Worm (Caenorhabditis elegans): ENCODE data around the gene rga-1.
A peak's percentile ranks its signal among the peaks of the same experiment; 100 is the strongest.

Gene rga-1

ce11 chrII:11472542-11472941, 7.8 kb downstream of the rga-1 start:
- TF ChIP-seq B0310.2 (tag; optimal IDR thresholded peaks at IDR 0.05): no peak
- TF ChIP-seq flt-1 (GFP tag; IDR thresholded peaks at IDR 0.05): no peak
- TF ChIP-seq ceh-13 (GFP tag; optimal IDR thresholded peaks at IDR 0.05): no peak
- TF ChIP-seq hmg-4 (GFP tag; optimal IDR thresholded peaks at IDR 0.05): no peak
- TF ChIP-seq tbx-37 (GFP tag; conservative IDR thresholded peaks at IDR 0.05): no peak
- TF ChIP-seq aly-1 (tag; optimal IDR thresholded peaks at IDR 0.05): no peak
- TF ChIP-seq scrt-1 (GFP tag; IDR thresholded peaks at IDR 0.05): no peak
- TF ChIP-seq ets-7 (tag; optimal IDR thresholded peaks at IDR 0.05): no peak
- TF ChIP-seq sea-1 (GFP tag; conservative IDR thresholded peaks at IDR 0.05): no peak
- no peak for TF ChIP-seq ceh-36 (tag; optimal IDR thresholded peaks at IDR 0.05)
- TF ChIP-seq F13C5.2 (tag; optimal IDR thresholded peaks at IDR 0.05): no peak
- TF ChIP-seq pes-1 (GFP tag; IDR thresholded peaks at IDR 0.05): no peak

ce11 chrII:11473525-11474181, 9.0 kb downstream of the rga-1 start, which contains the start of the genes metl-1 and W02B12.11:
metl-1 (minus strand) TSS chrII:11473575.
W02B12.11 (plus strand) TSS chrII:11473861.
- TF ChIP-seq B0310.2 (tag; optimal IDR thresholded peaks at IDR 0.05) (no peak), tbx-37 (GFP tag; conservative IDR thresholded peaks at IDR 0.05) (peak; percentile 62; the same call in 1 of the 2 replicates), sea-1 (GFP tag; conservative IDR thresholded peaks at IDR 0.05) (no peak), ceh-13 (GFP tag; optimal IDR thresholded peaks at IDR 0.05) (no peak), flt-1 (GFP tag; IDR thresholded peaks at IDR 0.05) (peak; percentile 72), hmg-4 (GFP tag; optimal IDR thresholded peaks at IDR 0.05) (peak; percentile 22), ets-7 (tag; optimal IDR thresholded peaks at IDR 0.05) (no peak), hnd-1 (tag; optimal IDR thresholded peaks at IDR 0.05) (no peak), ceh-36 (tag; optimal IDR thresholded peaks at IDR 0.05) (no peak), pes-1 (GFP tag; IDR thresholded peaks at IDR 0.05) (no peak), F13C5.2 (tag; optimal IDR thresholded peaks at IDR 0.05) (peak; percentile 44), ama-1 (optimal IDR thresholded peaks at IDR 0.05) (no peak), hmbx-1 (tag; optimal IDR thresholded peaks at IDR 0.05) (no peak), scrt-1 (GFP tag; IDR thresholded peaks at IDR 0.05) (no peak), tbx-11 (GFP tag; IDR thresholded peaks at IDR 0.05) (no peak), aly-1 (tag; optimal IDR thresholded peaks at IDR 0.05) (no peak)

DNA sequence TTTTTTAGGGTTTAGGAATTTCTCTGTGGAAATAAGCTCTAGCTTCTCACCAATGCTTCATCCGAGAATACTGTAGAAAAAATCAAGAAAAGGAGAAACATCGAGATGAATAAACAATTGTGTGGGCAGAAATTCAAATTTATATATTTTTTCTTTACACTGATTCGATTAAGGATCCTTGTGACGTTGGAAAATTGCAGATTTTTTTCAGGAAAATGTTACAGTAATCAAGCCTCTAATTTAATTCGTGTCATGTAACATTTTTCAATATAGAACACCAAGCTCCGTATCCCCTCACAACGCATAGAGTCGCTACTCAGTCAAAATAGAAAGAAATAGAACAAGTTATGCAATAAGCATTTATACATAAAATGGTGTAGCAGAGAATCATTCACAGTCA, 11.7 kb downstream of the rga-1 start, which contains the start of gene W02B12.16:
Gene W02B12.16 (minus strand): TSS at position 101 of the 400 bp plus-strand sequence.
- no peak for TF ChIP-seq pes-1 (GFP tag; IDR thresholded peaks at IDR 0.05)
- no peak for TF ChIP-seq flt-1 (GFP tag; IDR thresholded peaks at IDR 0.05)
- TF ChIP-seq ceh-36 (tag; optimal IDR thresholded peaks at IDR 0.05): no peak
- TF ChIP-seq hmbx-1 (tag; optimal IDR thresholded peaks at IDR 0.05): no peak
- no peak for TF ChIP-seq tbx-11 (GFP tag; IDR thresholded peaks at IDR 0.05)
- TF ChIP-seq F13C5.2 (tag; optimal IDR thresholded peaks at IDR 0.05): no peak
- no peak for TF ChIP-seq sea-1 (GFP tag; conservative IDR thresholded peaks at IDR 0.05)
- TF ChIP-seq aly-1 (tag; optimal IDR thresholded peaks at IDR 0.05): no peak

DNA sequence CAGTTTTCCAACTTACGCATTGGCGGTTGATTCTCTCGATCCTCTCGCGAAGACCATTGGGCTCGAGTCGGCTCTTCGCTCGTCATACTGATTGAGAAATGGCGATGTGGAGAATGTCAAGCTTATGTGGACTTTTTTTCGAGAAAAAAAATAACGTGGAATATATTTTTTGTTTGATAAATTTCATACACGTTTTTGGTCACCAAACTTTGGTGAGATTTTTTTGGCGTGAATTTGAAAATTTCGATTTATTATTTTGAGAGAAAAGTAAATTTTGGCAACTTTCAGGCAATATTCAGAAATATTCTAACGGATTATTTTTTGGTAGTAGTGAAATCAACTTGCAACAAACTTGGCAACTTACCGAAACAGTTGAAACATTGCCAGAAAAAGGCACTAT, 14.4 kb downstream of the rga-1 start, which contains the start of gene W02B12.12:
Gene W02B12.12 (minus strand): TSS at position 101 of the 400 bp plus-strand sequence.
- TF ChIP-seq sea-1 (GFP tag; conservative IDR thresholded peaks at IDR 0.05) (no peak), pes-1 (GFP tag; IDR thresholded peaks at IDR 0.05) (no peak), flt-1 (GFP tag; IDR thresholded peaks at IDR 0.05) (no peak), ama-1 (optimal IDR thresholded peaks at IDR 0.05) (no peak), aly-1 (tag; optimal IDR thresholded peaks at IDR 0.05) (no peak), scrt-1 (GFP tag; IDR thresholded peaks at IDR 0.05) (no peak), tbx-37 (GFP tag; conservative IDR thresholded peaks at IDR 0.05) (no peak), hmg-4 (GFP tag; optimal IDR thresholded peaks at IDR 0.05) (no peak), hmbx-1 (tag; optimal IDR thresholded peaks at IDR 0.05) (no peak), ceh-13 (GFP tag; optimal IDR thresholded peaks at IDR 0.05) (no peak)

ce11 chrII:11484600-11484999, 19.9 kb downstream of the rga-1 start:
- peak; percentile 96 for TF ChIP-seq tbx-11 (GFP tag; IDR thresholded peaks at IDR 0.05)
- TF ChIP-seq aly-1 (tag; optimal IDR thresholded peaks at IDR 0.05): peak; percentile 97
- TF ChIP-seq hnd-1 (tag; optimal IDR thresholded peaks at IDR 0.05): peak; percentile 94
- peak; percentile 98 for TF ChIP-seq tbx-37 (GFP tag; conservative IDR thresholded peaks at IDR 0.05)
- TF ChIP-seq hmg-4 (GFP tag; optimal IDR thresholded peaks at IDR 0.05): peak; percentile 98
- TF ChIP-seq sea-1 (GFP tag; conservative IDR thresholded peaks at IDR 0.05): peak; percentile 97
- TF ChIP-seq ceh-36 (tag; optimal IDR thresholded peaks at IDR 0.05): peak; percentile 97
- peak; percentile 97 for TF ChIP-seq B0310.2 (tag; optimal IDR thresholded peaks at IDR 0.05)
- peak; percentile 89 for TF ChIP-seq ets-7 (tag; optimal IDR thresholded peaks at IDR 0.05)
- TF ChIP-seq scrt-1 (GFP tag; IDR thresholded peaks at IDR 0.05): peak; percentile 95
- TF ChIP-seq ceh-13 (GFP tag; optimal IDR thresholded peaks at IDR 0.05): peak; percentile 93
- peak; percentile 97 for TF ChIP-seq F13C5.2 (tag; optimal IDR thresholded peaks at IDR 0.05)
- TF ChIP-seq tra-4 (tag; optimal IDR thresholded peaks at IDR 0.05): peak; percentile 93
- peak; percentile 97 for TF ChIP-seq pes-1 (GFP tag; IDR thresholded peaks at IDR 0.05)
- TF ChIP-seq ama-1 (optimal IDR thresholded peaks at IDR 0.05): no peak
- peak; percentile 97 for TF ChIP-seq flt-1 (GFP tag; IDR thresholded peaks at IDR 0.05)
- peak; percentile 89 for TF ChIP-seq hmbx-1 (tag; optimal IDR thresholded peaks at IDR 0.05)

DNA sequence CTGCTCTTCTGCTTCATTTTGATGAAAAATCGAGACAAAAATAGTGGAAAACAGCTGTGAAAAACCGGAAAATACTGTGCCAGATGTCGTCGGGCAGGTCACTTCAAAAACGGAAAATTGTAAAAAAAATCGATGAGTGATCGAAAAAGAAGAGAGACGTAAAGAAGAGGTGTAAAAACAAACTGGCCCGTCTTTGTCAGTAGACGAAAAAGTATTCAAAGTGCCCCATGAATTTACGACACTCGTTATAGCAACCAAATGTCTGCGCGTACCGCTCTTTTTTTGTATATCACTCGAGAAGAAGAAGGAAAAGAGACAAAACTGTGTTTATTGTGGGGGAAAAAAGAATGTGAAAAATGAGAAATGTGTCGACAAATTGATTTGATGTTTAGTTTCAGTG, 20.5 kb downstream of the rga-1 start, which contains the start of gene twk-5:
Gene twk-5 (minus strand): TSS at position 101 of the 400 bp plus-strand sequence.
- TF ChIP-seq B0310.2 (tag; optimal IDR thresholded peaks at IDR 0.05) (no peak), hnd-1 (tag; optimal IDR thresholded peaks at IDR 0.05) (no peak), ets-7 (tag; optimal IDR thresholded peaks at IDR 0.05) (no peak), sea-1 (GFP tag; conservative IDR thresholded peaks at IDR 0.05) (no peak), tra-4 (tag; optimal IDR thresholded peaks at IDR 0.05) (no peak), hmbx-1 (tag; optimal IDR thresholded peaks at IDR 0.05) (no peak), flt-1 (GFP tag; IDR thresholded peaks at IDR 0.05) (no peak), F13C5.2 (tag; optimal IDR thresholded peaks at IDR 0.05) (no peak), pes-1 (GFP tag; IDR thresholded peaks at IDR 0.05) (no peak), scrt-1 (GFP tag; IDR thresholded peaks at IDR 0.05) (no peak), aly-1 (tag; optimal IDR thresholded peaks at IDR 0.05) (no peak), tbx-11 (GFP tag; IDR thresholded peaks at IDR 0.05) (no peak)

DNA sequence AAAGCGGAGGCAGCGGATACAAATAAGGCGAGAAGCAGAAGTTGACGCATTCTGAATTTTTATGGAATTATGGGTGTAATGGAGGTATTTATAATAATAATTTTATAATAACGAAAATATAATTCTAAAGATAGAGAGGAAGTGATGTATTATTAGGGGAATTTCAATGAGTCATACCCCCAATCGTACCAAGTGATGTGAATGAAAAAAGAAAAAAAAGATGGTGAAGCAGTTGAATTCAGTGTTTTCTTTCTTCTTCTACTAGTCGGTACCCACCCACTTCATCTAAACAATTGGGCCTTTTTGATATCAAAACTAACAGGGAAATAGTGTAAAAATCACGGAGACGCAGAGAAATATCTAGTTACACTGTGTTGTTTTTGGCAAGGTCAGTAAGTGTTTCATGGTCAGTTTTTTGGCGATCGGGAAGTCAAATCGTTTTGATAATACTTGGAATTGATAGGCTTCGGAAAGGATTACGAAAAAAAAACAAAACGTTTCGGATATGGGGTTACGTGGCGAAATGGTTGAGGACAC, 22.1 kb downstream of the rga-1 start, which contains the start of gene ttr-18:
Gene ttr-18 (minus strand): TSS at position 51 of the 537 bp plus-strand sequence.
- TF ChIP-seq tra-4 (tag; optimal IDR thresholded peaks at IDR 0.05): no peak
- TF ChIP-seq hmg-4 (GFP tag; optimal IDR thresholded peaks at IDR 0.05): no peak
- TF ChIP-seq F13C5.2 (tag; optimal IDR thresholded peaks at IDR 0.05): no peak
- TF ChIP-seq scrt-1 (GFP tag; IDR thresholded peaks at IDR 0.05): no peak
- no peak for TF ChIP-seq tbx-37 (GFP tag; conservative IDR thresholded peaks at IDR 0.05)
- no peak for TF ChIP-seq flt-1 (GFP tag; IDR thresholded peaks at IDR 0.05)
- TF ChIP-seq B0310.2 (tag; optimal IDR thresholded peaks at IDR 0.05): no peak
- no peak for TF ChIP-seq ceh-36 (tag; optimal IDR thresholded peaks at IDR 0.05)

Measured in whole organism, early embryonic.